Fruit fly (Drosophila melanogaster): ENCODE results near the gene CG42238.

DNA sequence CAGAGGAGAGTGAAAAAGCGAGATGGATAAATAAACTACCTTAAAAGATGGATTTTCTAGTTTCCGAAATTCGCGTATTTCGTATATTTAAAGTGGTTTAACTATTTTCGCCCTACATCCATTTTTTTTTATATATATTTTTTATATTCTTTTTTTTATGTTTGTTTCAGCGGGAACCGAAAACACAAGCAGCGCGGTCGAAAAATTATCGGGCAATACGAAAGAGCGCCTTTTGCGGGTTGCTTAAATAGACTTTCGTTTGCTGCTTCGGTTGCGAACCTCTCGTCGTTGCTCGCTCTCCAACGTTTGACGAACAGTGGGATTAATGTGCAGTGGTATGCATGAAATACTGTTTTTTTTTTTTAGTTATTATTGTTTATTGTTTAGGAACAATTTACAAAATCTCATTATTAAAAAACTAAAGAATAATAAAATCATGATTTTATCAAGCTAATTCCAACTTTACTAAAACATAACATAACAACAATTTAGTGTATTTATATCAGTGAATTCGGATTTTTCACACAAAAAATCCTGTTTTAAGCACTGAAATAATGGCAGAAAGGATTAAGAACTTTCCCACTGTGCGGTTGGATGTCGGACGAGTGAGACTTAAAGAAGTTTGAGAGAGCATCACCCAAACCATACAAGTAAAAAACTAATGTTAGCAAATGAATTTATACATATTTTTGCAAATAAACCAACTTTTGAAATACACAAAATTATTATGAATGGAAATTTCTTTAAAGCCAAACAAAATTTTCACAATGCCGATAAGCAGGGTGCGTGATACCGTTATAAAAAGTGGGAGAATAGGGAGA is 134.5 kb downstream of the CG42238 start:
- TF ChIP-seq sage (GFP tag; optimal IDR thresholded peaks at IDR 0.05) (no peak), rgr (GFP tag; optimal IDR thresholded peaks at IDR 0.05) (peak; percentile 47), Dfd (GFP tag; optimal IDR thresholded peaks at IDR 0.05) (no peak), Jra (GFP tag; optimal IDR thresholded peaks at IDR 0.05) (no peak), Abd-B (GFP tag; optimal IDR thresholded peaks at IDR 0.05) (no peak), Rel (GFP tag; optimal IDR thresholded peaks at IDR 0.05) (no peak), Rel (tag; optimal IDR thresholded peaks at IDR 0.05) (peak; percentile 2), fru (GFP tag; optimal IDR thresholded peaks at IDR 0.05) (peak; percentile 47), foxo (GFP tag; optimal IDR thresholded peaks at IDR 0.05) (peak in 1 of 2 experiments; percentile 70), jim (GFP tag; optimal IDR thresholded peaks at IDR 0.05) (peak; percentile 51), usp (GFP tag; optimal IDR thresholded peaks at IDR 0.05) (no peak), brk (GFP tag; optimal IDR thresholded peaks at IDR 0.05) (peak; percentile 34), CrebA (GFP tag; optimal IDR thresholded peaks at IDR 0.05; ENCODE audit: borderline replicate concordance) (no peak), dsf (GFP tag; optimal IDR thresholded peaks at IDR 0.05; ENCODE audit: borderline replicate concordance) (no peak)
